Fruit fly (Drosophila melanogaster): ENCODE results near the gene Drsl6.

The Drsl6 gene

dm6 chr3L:3319223-3319643 lies 17.0 kb downstream of the Drsl6 start, which contains the start of the genes PIG-C, CG12016 and Dpm2:
TSS of gene PIG-C (minus strand) at chr3L:3319232.
TSS of gene CG12016 (plus strand) at chr3L:3319555.
TSS of gene Dpm2 (plus strand) at chr3L:3319555.
- peak; percentile 56 for TF ChIP-seq Fer3 (tag; optimal IDR thresholded peaks at IDR 0.05)
- peak; percentile 19 for TF ChIP-seq CG4282 (GFP tag; optimal IDR thresholded peaks at IDR 0.05)
- peak; percentile 70 for TF ChIP-seq CG11247 (GFP tag; IDR thresholded peaks at IDR 0.05)
- peak; percentile 92 for TF ChIP-seq CG15479 (GFP tag; optimal IDR thresholded peaks at IDR 0.05)
- TF ChIP-seq CG8388 (GFP tag; optimal IDR thresholded peaks at IDR 0.05), result peak; percentile 30
- peak; percentile 64 for TF ChIP-seq Ssrp (tag; optimal IDR thresholded peaks at IDR 0.05)
- TF ChIP-seq CG3163 (GFP tag; optimal IDR thresholded peaks at IDR 0.05), result peak; percentile 51
- peak; percentile 36 for TF ChIP-seq Blimp-1 (GFP tag; optimal IDR thresholded peaks at IDR 0.05)
- TF ChIP-seq CG8924 (tag; optimal IDR thresholded peaks at IDR 0.05), result no peak
- TF ChIP-seq D (optimal IDR thresholded peaks at IDR 0.05), result no peak
- TF ChIP-seq D (GFP tag; optimal IDR thresholded peaks at IDR 0.05), result peak; percentile 39
- no peak for TF ChIP-seq CG11723 (GFP tag; optimal IDR thresholded peaks at IDR 0.05)
- peak; percentile 79; the same call in 2 of the 3 replicates for TF ChIP-seq mld (GFP tag; IDR thresholded peaks at IDR 0.05; ENCODE audit: partially characterized antibody)
- peak; percentile 18 for TF ChIP-seq her (GFP tag; optimal IDR thresholded peaks at IDR 0.05)
- TF ChIP-seq gcm (GFP tag; optimal IDR thresholded peaks at IDR 0.05), result peak; percentile 50
- peak; percentile 43 for TF ChIP-seq dmrt11E (tag; optimal IDR thresholded peaks at IDR 0.05)
- TF ChIP-seq pum (GFP tag; optimal IDR thresholded peaks at IDR 0.05), result peak; percentile 69
- TF ChIP-seq CG4328 (GFP tag; optimal IDR thresholded peaks at IDR 0.05), result peak; percentile 58
- peak; percentile 96 for TF ChIP-seq Ets65A (GFP tag)
- TF ChIP-seq gt (GFP tag; IDR thresholded peaks at IDR 0.05), result no peak
- TF ChIP-seq jigr1 (GFP tag; IDR thresholded peaks at IDR 0.05), result no peak
- TF ChIP-seq zen2 (GFP tag; IDR thresholded peaks at IDR 0.05; ENCODE audit: partially characterized antibody), result peak; percentile 92
- TF ChIP-seq HLH4C (GFP tag; IDR thresholded peaks at IDR 0.05; ENCODE audit: partially characterized antibody), result peak; percentile 95
- peak; percentile 77 for TF ChIP-seq grau (tag; optimal IDR thresholded peaks at IDR 0.05)
- TF ChIP-seq Hey (tag; optimal IDR thresholded peaks at IDR 0.05), result no peak
- no peak for TF ChIP-seq Sox102F (GFP tag; optimal IDR thresholded peaks at IDR 0.05)
- TF ChIP-seq CG31388 (GFP tag; optimal IDR thresholded peaks at IDR 0.05), result peak; percentile 25
- peak; percentile 95 for TF ChIP-seq CG2129 (GFP tag; IDR thresholded peaks at IDR 0.05; ENCODE audit: partially characterized antibody)
- peak; percentile 50 for TF ChIP-seq CG9727 (GFP tag; optimal IDR thresholded peaks at IDR 0.05)
- peak; percentile 59 for TF ChIP-seq lbe (GFP tag; optimal IDR thresholded peaks at IDR 0.05)
- no peak for TF ChIP-seq otp (GFP tag; IDR thresholded peaks at IDR 0.05)
- peak; percentile 47 for TF ChIP-seq CG13296 (GFP tag; optimal IDR thresholded peaks at IDR 0.05)
- no peak for TF ChIP-seq yki (optimal IDR thresholded peaks at IDR 0.05)
- peak; percentile 58 for TF ChIP-seq luna (GFP tag; optimal IDR thresholded peaks at IDR 0.05)
- TF ChIP-seq ac (GFP tag; optimal IDR thresholded peaks at IDR 0.05), result no peak
- no peak for TF ChIP-seq bcd (GFP tag; optimal IDR thresholded peaks at IDR 0.05)
- peak; percentile 78 for TF ChIP-seq HmgZ (tag; optimal IDR thresholded peaks at IDR 0.05)
- peak; percentile 66 for TF ChIP-seq maf-S (GFP tag; optimal IDR thresholded peaks at IDR 0.05)
- peak; percentile 75 for TF ChIP-seq CG10267 (tag; optimal IDR thresholded peaks at IDR 0.05)
- peak; percentile 79 for TF ChIP-seq CG9817 (tag; optimal IDR thresholded peaks at IDR 0.05)
- peak; percentile 56 for TF ChIP-seq caup (GFP tag; optimal IDR thresholded peaks at IDR 0.05; ENCODE audit: severe bottlenecking)
- TF ChIP-seq CG30431 (GFP tag; optimal IDR thresholded peaks at IDR 0.05), result peak; percentile 19
- no peak for TF ChIP-seq ro (GFP tag; IDR thresholded peaks at IDR 0.05)
- no peak for TF ChIP-seq cg (GFP tag; optimal IDR thresholded peaks at IDR 0.05)
- peak; percentile 48 for TF ChIP-seq ftz-f1 (GFP tag; optimal IDR thresholded peaks at IDR 0.05)
- no peak for TF ChIP-seq sqz (GFP tag; optimal IDR thresholded peaks at IDR 0.05)
- TF ChIP-seq TFAM (GFP tag; optimal IDR thresholded peaks at IDR 0.05), result no peak
- TF ChIP-seq Dip3 (GFP tag; optimal IDR thresholded peaks at IDR 0.05), result peak; percentile 48
- peak; percentile 65; the same call in 2 of the 3 replicates for TF ChIP-seq tgo (GFP tag; IDR thresholded peaks at IDR 0.05)
- TF ChIP-seq shn (GFP tag; optimal IDR thresholded peaks at IDR 0.05), result peak; percentile 81
- no peak for TF ChIP-seq so (GFP tag; IDR thresholded peaks at IDR 0.05)

All from whole organism, embryonic.